Fruit fly (Drosophila melanogaster): Measurements from ENCODE around the gene vari.
A peak's percentile ranks its signal among the peaks of the same experiment; 100 is the strongest.

Gene vari

dm6 chr2L:20812283-20813189 lies 15.7 kb upstream of the vari start:
- TF ChIP-seq EcR (GFP tag; optimal IDR thresholded peaks at IDR 0.05) (peak in 1 of 2 experiments; percentile 38), psq (optimal IDR thresholded peaks at IDR 0.05) (no peak)

DNA sequence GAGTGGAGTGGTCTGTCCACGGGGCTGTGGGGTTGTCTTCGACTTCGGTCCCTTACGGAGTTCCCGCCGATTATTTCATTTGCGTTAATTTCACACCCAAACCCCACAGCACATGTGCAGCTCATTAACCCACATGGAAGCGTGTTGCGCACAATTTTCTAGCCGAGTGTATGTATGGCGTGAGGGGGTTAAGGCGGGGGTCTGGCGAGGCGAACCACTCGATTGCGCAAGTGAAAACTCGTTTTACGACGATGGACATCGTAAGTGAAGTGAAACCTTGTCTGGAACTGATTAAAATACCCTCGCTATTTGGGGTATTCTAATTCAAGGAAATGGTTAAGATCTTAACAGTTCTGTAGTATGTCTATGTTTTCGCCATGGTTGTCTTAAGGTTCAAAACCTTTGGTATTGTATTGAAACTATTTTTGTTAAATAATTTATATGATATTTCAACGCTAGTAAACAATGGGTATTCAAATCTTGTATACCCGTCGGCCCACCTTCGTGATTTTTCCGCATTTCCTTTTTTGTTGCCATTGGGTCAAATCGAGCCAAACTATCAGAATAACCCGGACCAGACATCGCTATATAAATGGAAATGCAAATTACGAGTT lies 14.3 kb upstream of the vari start:
- TF ChIP-seq CG8478 (optimal IDR thresholded peaks at IDR 0.05) (no peak), Dll (optimal IDR thresholded peaks at IDR 0.05) (no peak), psq (optimal IDR thresholded peaks at IDR 0.05) (no peak), pan (optimal IDR thresholded peaks at IDR 0.05) (no peak), usp (GFP tag; optimal IDR thresholded peaks at IDR 0.05) (no peak), EcR (GFP tag; optimal IDR thresholded peaks at IDR 0.05) (no peak)

dm6 chr2L:20809229-20809628 lies 12.4 kb upstream of the vari start:
- no peak for TF ChIP-seq EcR (GFP tag; optimal IDR thresholded peaks at IDR 0.05)
- TF ChIP-seq Dll (optimal IDR thresholded peaks at IDR 0.05) = no peak
- no peak for TF ChIP-seq pan (optimal IDR thresholded peaks at IDR 0.05)

- TF ChIP-seq CG8478 (optimal IDR thresholded peaks at IDR 0.05) (no peak), EcR (GFP tag; optimal IDR thresholded peaks at IDR 0.05) (no peak)
Measured at dm6 chr2L:20808510-20809195, 11.8 kb upstream of the vari start.

DNA sequence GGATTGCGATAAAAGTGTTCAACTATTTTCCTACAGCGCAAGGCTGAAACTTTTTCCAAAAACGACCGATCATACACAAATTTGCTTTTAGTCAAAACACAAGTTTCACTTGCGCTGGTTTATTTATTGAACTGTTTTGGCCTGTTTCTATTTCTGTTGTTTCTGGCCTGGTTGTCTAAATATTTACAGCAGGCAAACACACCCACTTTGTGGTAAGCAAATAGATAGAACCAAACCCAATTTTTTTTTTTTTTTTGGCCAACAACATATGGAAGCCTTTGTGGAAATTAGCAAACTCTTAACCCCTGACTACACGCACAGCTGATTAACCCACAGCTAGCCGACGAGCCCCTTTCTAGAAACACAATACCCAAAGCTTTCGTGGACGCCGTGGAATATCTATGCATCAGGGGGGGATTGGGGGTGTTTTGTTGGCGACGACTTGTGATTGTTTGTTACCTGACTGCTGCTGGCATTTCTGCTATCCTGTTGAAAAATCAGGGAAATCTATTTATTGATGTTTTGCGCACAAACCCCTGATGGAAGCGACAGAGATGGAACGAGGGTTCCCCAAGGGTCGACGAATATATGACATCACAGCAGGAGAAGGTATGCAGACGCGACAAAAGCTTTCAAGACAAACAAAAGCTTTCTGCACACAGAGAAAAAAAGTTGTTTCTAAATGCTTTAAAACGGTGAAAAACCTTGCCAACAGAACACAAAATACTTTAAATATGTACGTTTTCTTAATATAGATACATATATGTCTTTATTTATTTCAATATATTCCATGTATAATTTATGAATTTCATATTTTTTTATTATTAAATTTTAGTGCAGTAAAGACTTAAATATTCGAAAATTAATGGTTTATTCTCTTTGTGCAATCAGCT lies 11.0 kb upstream of the vari start:
- TF ChIP-seq EcR (GFP tag; optimal IDR thresholded peaks at IDR 0.05) = no peak
- TF ChIP-seq usp (GFP tag; optimal IDR thresholded peaks at IDR 0.05) = no peak
- TF ChIP-seq pan (optimal IDR thresholded peaks at IDR 0.05) = no peak
- no peak for TF ChIP-seq CG8478 (optimal IDR thresholded peaks at IDR 0.05)
- no peak for TF ChIP-seq psq (optimal IDR thresholded peaks at IDR 0.05)
- no peak for TF ChIP-seq Dll (optimal IDR thresholded peaks at IDR 0.05)

- TF ChIP-seq psq (optimal IDR thresholded peaks at IDR 0.05) (no peak), EcR (GFP tag; optimal IDR thresholded peaks at IDR 0.05) (no peak), Dll (optimal IDR thresholded peaks at IDR 0.05) (no peak), usp (GFP tag; optimal IDR thresholded peaks at IDR 0.05) (no peak), pan (optimal IDR thresholded peaks at IDR 0.05) (no peak), CG8478 (optimal IDR thresholded peaks at IDR 0.05) (no peak)
Measured at dm6 chr2L:20806619-20807018, 9.8 kb upstream of the vari start.

- TF ChIP-seq EcR (GFP tag; optimal IDR thresholded peaks at IDR 0.05) = no peak
- TF ChIP-seq pan (optimal IDR thresholded peaks at IDR 0.05) = peak; percentile 79
Measured at dm6 chr2L:20805624-20806339, 8.9 kb upstream of the vari start.

- TF ChIP-seq EcR (GFP tag; optimal IDR thresholded peaks at IDR 0.05) (no peak), psq (optimal IDR thresholded peaks at IDR 0.05) (no peak), CG8478 (optimal IDR thresholded peaks at IDR 0.05) (no peak), pan (optimal IDR thresholded peaks at IDR 0.05) (no peak), usp (GFP tag; optimal IDR thresholded peaks at IDR 0.05) (no peak), Dll (optimal IDR thresholded peaks at IDR 0.05) (no peak)
Measured at dm6 chr2L:20803733-20804164, 6.9 kb upstream of the vari start.

- TF ChIP-seq Dll (optimal IDR thresholded peaks at IDR 0.05) = no peak
- TF ChIP-seq pan (optimal IDR thresholded peaks at IDR 0.05) = no peak
- no peak for TF ChIP-seq usp (GFP tag; optimal IDR thresholded peaks at IDR 0.05)
- no peak for TF ChIP-seq EcR (GFP tag; optimal IDR thresholded peaks at IDR 0.05)
- TF ChIP-seq psq (optimal IDR thresholded peaks at IDR 0.05) = no peak
- no peak for TF ChIP-seq CG8478 (optimal IDR thresholded peaks at IDR 0.05)
Measured at dm6 chr2L:20802839-20803238, 6.0 kb upstream of the vari start.

DNA sequence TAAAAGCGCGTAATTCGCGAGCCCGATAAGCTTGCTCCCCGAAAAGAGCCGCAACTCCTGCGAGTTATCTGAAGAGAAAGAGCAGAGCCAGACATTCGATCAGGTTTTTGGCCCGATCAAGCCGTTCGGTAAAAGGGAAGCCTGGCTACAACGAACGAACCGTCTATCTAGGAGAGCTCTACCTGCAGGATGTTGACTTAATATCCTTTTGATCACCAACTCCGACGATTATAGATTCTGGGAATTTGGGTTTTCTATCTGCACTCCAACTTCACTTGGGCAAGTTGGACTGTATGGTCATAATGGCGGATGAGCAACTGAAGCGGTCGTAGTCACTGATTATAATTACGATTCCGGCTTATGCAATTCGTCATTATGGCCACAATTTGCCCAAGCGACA lies 5.4 kb upstream of the vari start:
- no peak for TF ChIP-seq Dll (optimal IDR thresholded peaks at IDR 0.05)
- TF ChIP-seq usp (GFP tag; optimal IDR thresholded peaks at IDR 0.05) = no peak
- no peak for TF ChIP-seq EcR (GFP tag; optimal IDR thresholded peaks at IDR 0.05)
- TF ChIP-seq CG8478 (optimal IDR thresholded peaks at IDR 0.05) = no peak
- TF ChIP-seq pan (optimal IDR thresholded peaks at IDR 0.05) = no peak
- TF ChIP-seq psq (optimal IDR thresholded peaks at IDR 0.05) = no peak

- TF ChIP-seq Dll (optimal IDR thresholded peaks at IDR 0.05) = no peak
- TF ChIP-seq psq (optimal IDR thresholded peaks at IDR 0.05) = no peak
- TF ChIP-seq EcR (GFP tag; optimal IDR thresholded peaks at IDR 0.05) = no peak
- no peak for TF ChIP-seq usp (GFP tag; optimal IDR thresholded peaks at IDR 0.05)
- no peak for TF ChIP-seq CG8478 (optimal IDR thresholded peaks at IDR 0.05)
Measured at dm6 chr2L:20801801-20802200, 5.0 kb upstream of the vari start.

Data from whole organism.